Fruit fly (Drosophila melanogaster) whole organism, embryonic: ENCODE data around the gene aph-1.

Experiments used
- BEAF-32 ChIP-seq: fragments of 200-800 bp; sonication (Bioruptor generic); optimal IDR thresholded peaks from 3 replicates; lab custom pipeline; 2017; ENCODE audit warnings: missing biosample characterization, missing genetic modification characterization, mild to moderate bottlenecking, moderate library complexity, missing genetic modification reagents
- Bdp1 ChIP-seq: fragments of 200-800 bp; sonication (Bioruptor generic); optimal IDR thresholded peaks from 3 replicates; lab custom pipeline; 2016; ENCODE audit warnings: missing biosample characterization, missing genetic modification characterization
- CG10431 ChIP-seq: fragments of 200-800 bp; sonication (Bioruptor generic); optimal IDR thresholded peaks from 3 replicates; lab custom pipeline; 2018; ENCODE audit warnings: missing biosample characterization, mild to moderate bottlenecking, missing genetic modification characterization
- CG11085 ChIP-seq: fragments of 200-800 bp; sonication (Bioruptor generic); IDR thresholded peaks from 2 replicates; pipeline ENCODE4 v1.3.6; 2022; ENCODE audit warnings: missing biosample characterization, missing genetic modification characterization
- CG12155 ChIP-seq: fragments of 200-800 bp; sonication (Bioruptor generic); optimal IDR thresholded peaks from 3 replicates; lab custom pipeline; 2016; ENCODE audit warnings: missing biosample characterization, missing genetic modification characterization
- CG12769 ChIP-seq: fragments of 200-800 bp; sonication (Bioruptor generic); optimal IDR thresholded peaks from 2 replicates; lab custom pipeline; 2019; ENCODE audit warnings: missing biosample characterization, mild to moderate bottlenecking, missing genetic modification characterization, moderate library complexity
- CG14014 ChIP-seq: fragments of 200-800 bp; sonication (Bioruptor generic); IDR thresholded peaks from 2 replicates; pipeline ENCODE4 v1.3.6; 2022; ENCODE audit warnings: missing biosample characterization, missing genetic modification characterization
- CG14860 ChIP-seq: fragments of 200-800 bp; sonication (Bioruptor generic); IDR thresholded peaks from 3 replicates; pipeline ENCODE4 v1.3.6; 2022; ENCODE audit warnings: missing biosample characterization, missing genetic modification characterization; ENCODE audit not compliant: partially characterized antibody
- CG14965 ChIP-seq: fragments of 200-800 bp; sonication (Bioruptor generic); optimal IDR thresholded peaks from 2 replicates; lab custom pipeline; 2016; ENCODE audit warnings: missing biosample characterization, missing genetic modification characterization, borderline replicate concordance
- CG1832 ChIP-seq: fragments of 200-800 bp; sonication (Bioruptor generic); optimal IDR thresholded peaks from 2 replicates; lab custom pipeline; 2017; ENCODE audit warnings: missing biosample characterization, mild to moderate bottlenecking, missing genetic modification characterization, inconsistent platforms
- CG18476 ChIP-seq: fragments of 200-800 bp; sonication (Bioruptor generic); optimal IDR thresholded peaks from 2 replicates; lab custom pipeline; 2016; ENCODE audit warnings: missing biosample characterization, mild to moderate bottlenecking, missing genetic modification characterization
- CG30020 ChIP-seq: fragments of 200-800 bp; optimal IDR thresholded peaks from 2 replicates; lab custom pipeline; 2019; ENCODE audit warnings: missing biosample characterization, mild to moderate bottlenecking, missing genetic modification characterization, moderate library complexity
- CG3163 ChIP-seq: fragments of 200-800 bp; sonication (Bioruptor generic); optimal IDR thresholded peaks from 3 replicates; lab custom pipeline; 2016; ENCODE audit warnings: missing biosample characterization, missing genetic modification characterization
- CG32532 ChIP-seq: fragments of 200-800 bp; sonication (Bioruptor generic); IDR thresholded peaks from 2 replicates; pipeline ENCODE4 v1.3.6; 2022; ENCODE audit warnings: missing biosample characterization, missing genetic modification characterization
- CG3838 ChIP-seq: fragments of 200-800 bp; sonication (Bioruptor generic); optimal IDR thresholded peaks from 3 replicates; lab custom pipeline; 2016; ENCODE audit warnings: missing biosample characterization, missing genetic modification characterization
- CG43689 ChIP-seq: fragments of 200-800 bp; sonication (Bioruptor generic); IDR thresholded peaks from 2 replicates; pipeline ENCODE4 v1.3.6; 2022; ENCODE audit warnings: missing biosample characterization, missing genetic modification characterization
- CG6272 ChIP-seq: fragments of 200-800 bp; sonication (Bioruptor generic); IDR thresholded peaks from 2 replicates; pipeline ENCODE4 v1.3.6; 2022; ENCODE audit warnings: missing biosample characterization, missing genetic modification characterization
- CG7786 ChIP-seq: fragments of 200-800 bp; sonication (Bioruptor generic); optimal IDR thresholded peaks from 2 replicates; lab custom pipeline; 2016; ENCODE audit warnings: missing biosample characterization, missing genetic modification characterization
- CG9437 ChIP-seq: fragments of 200-800 bp; sonication (Bioruptor generic); optimal IDR thresholded peaks from 2 replicates; lab custom pipeline; 2018; ENCODE audit warnings: missing biosample characterization, mild to moderate bottlenecking, missing genetic modification characterization
- CG9727 ChIP-seq: fragments of 200-800 bp; sonication (Bioruptor generic); optimal IDR thresholded peaks from 3 replicates; lab custom pipeline; 2017; ENCODE audit warnings: missing biosample characterization, mild to moderate bottlenecking, missing genetic modification characterization
- Camta ChIP-seq: fragments of 200-800 bp; sonication (Bioruptor generic); optimal IDR thresholded peaks from 2 replicates; lab custom pipeline; 2016; ENCODE audit warnings: missing biosample characterization, missing genetic modification characterization
- Drgx ChIP-seq: fragments of 200-800 bp; sonication (Bioruptor generic); IDR thresholded peaks from 2 replicates; pipeline ENCODE4 v1.3.6; 2022; ENCODE audit warnings: missing biosample characterization, missing genetic modification characterization
- Fer2 ChIP-seq: fragments of 200-800 bp; sonication (Bioruptor generic); optimal IDR thresholded peaks from 2 replicates; lab custom pipeline; 2018; ENCODE audit warnings: missing biosample characterization, mild to moderate bottlenecking, missing genetic modification characterization, moderate library complexity
- Hey ChIP-seq: fragments of 200-800 bp; sonication (Bioruptor generic); optimal IDR thresholded peaks from 3 replicates; lab custom pipeline; 2018; ENCODE audit warnings: missing biosample characterization, mild to moderate bottlenecking, missing genetic modification characterization
- Kr ChIP-seq: fragments of 200-800 bp; sonication (Bioruptor generic); optimal IDR thresholded peaks from 2 replicates; lab custom pipeline; 2017; ENCODE audit warnings: missing biosample characterization, mild to moderate bottlenecking, missing genetic modification characterization
- Meics ChIP-seq: fragments of 200-800 bp; sonication (Bioruptor generic); optimal IDR thresholded peaks from 2 replicates; lab custom pipeline; 2017; ENCODE audit warnings: missing biosample characterization, mild to moderate bottlenecking, missing genetic modification characterization
- Nf-YB ChIP-seq: fragments of 200-800 bp; sonication (Bioruptor generic); optimal IDR thresholded peaks from 3 replicates; lab custom pipeline; 2019; ENCODE audit warnings: missing biosample characterization, mild to moderate bottlenecking, missing genetic modification characterization, moderate library complexity
- Oli ChIP-seq: fragments of 200-800 bp; sonication (Bioruptor generic); optimal IDR thresholded peaks from 2 replicates; lab custom pipeline; 2018; ENCODE audit warnings: missing biosample characterization, mild to moderate bottlenecking, missing genetic modification characterization, moderate library complexity
- Opbp ChIP-seq: fragments of 200-800 bp; sonication (Bioruptor generic); IDR thresholded peaks from 3 replicates; pipeline ENCODE4 v1.3.6; 2022; ENCODE audit warnings: missing biosample characterization, missing genetic modification characterization; ENCODE audit not compliant: partially characterized antibody
- Ravus ChIP-seq: fragments of 200-800 bp; sonication (Bioruptor generic); IDR thresholded peaks from 2 replicates; pipeline ENCODE4 v1.3.6; 2022; ENCODE audit warnings: missing biosample characterization, missing genetic modification characterization
- Vsx1 ChIP-seq: fragments of 200-800 bp; sonication (Bioruptor generic); optimal IDR thresholded peaks from 2 replicates; lab custom pipeline; 2017; ENCODE audit warnings: missing biosample characterization, mild to moderate bottlenecking, missing genetic modification characterization, missing genetic modification reagents
- al ChIP-seq: fragments of 200-800 bp; sonication (Bioruptor generic); IDR thresholded peaks from 2 replicates; pipeline ENCODE4 v1.3.6; 2022; ENCODE audit warnings: missing biosample characterization, missing genetic modification characterization
- ase ChIP-seq: fragments of 200-800 bp; sonication (Bioruptor generic); IDR thresholded peaks from 3 replicates; pipeline ENCODE4 v1.3.6; 2022; ENCODE audit warnings: missing biosample characterization, missing genetic modification characterization
- cad ChIP-seq: fragments of >200 bp; optimal IDR thresholded peaks from 2 replicates; lab custom pipeline; 2017; ENCODE audit warnings: missing biosample characterization, missing genetic modification characterization
- danr ChIP-seq: fragments of 200-800 bp; sonication (Bioruptor generic); IDR thresholded peaks from 2 replicates; pipeline ENCODE4 v1.3.6; 2022; ENCODE audit warnings: missing biosample characterization, missing genetic modification characterization
- emc ChIP-seq: fragments of 200-800 bp; sonication (Bioruptor generic); optimal IDR thresholded peaks from 2 replicates; lab custom pipeline; 2016; ENCODE audit warnings: missing biosample characterization, missing genetic modification characterization
- ewg ChIP-seq: fragments of 200-800 bp; sonication (Bioruptor generic); optimal IDR thresholded peaks from 3 replicates; lab custom pipeline; 2017; ENCODE audit warnings: mild to moderate bottlenecking, missing biosample characterization, missing genetic modification reagents, missing genetic modification characterization
- fd102C ChIP-seq: fragments of 200-800 bp; sonication (Bioruptor generic); optimal IDR thresholded peaks from 2 replicates; lab custom pipeline; 2018; ENCODE audit warnings: missing biosample characterization, mild to moderate bottlenecking, missing genetic modification characterization, moderate library complexity
- fu2 ChIP-seq: fragments of 200-800 bp; sonication (Bioruptor generic); optimal IDR thresholded peaks from 2 replicates; lab custom pipeline; 2016; ENCODE audit warnings: missing biosample characterization, missing genetic modification characterization
- gce ChIP-seq: fragments of 200-800 bp; sonication (Bioruptor generic); IDR thresholded peaks from 3 replicates; pipeline ENCODE4 v1.3.6; 2022; ENCODE audit warnings: missing biosample characterization, missing genetic modification characterization
- gem ChIP-seq: fragments of 200-800 bp; sonication (Bioruptor generic); optimal IDR thresholded peaks from 2 replicates; lab custom pipeline; 2019; ENCODE audit warnings: missing biosample characterization, mild to moderate bottlenecking, missing genetic modification characterization, moderate library complexity
- hth ChIP-seq: fragments of >200 bp; optimal IDR thresholded peaks from 2 replicates; lab custom pipeline; 2017; ENCODE audit warnings: inconsistent platforms
- ken ChIP-seq: fragments of 200-800 bp; sonication (Bioruptor generic); IDR thresholded peaks from 3 replicates; pipeline ENCODE4 v1.3.6; 2022; ENCODE audit warnings: missing biosample characterization, missing genetic modification characterization
- klu ChIP-seq: fragments of 200-800 bp; sonication (Bioruptor generic); IDR thresholded peaks from 2 replicates; pipeline ENCODE4 v1.3.6; 2022; ENCODE audit warnings: missing biosample characterization, missing genetic modification characterization
- lab ChIP-seq: fragments of 200-800 bp; sonication (Bioruptor generic); optimal IDR thresholded peaks from 3 replicates; lab custom pipeline; 2017; ENCODE audit warnings: missing biosample characterization, missing genetic modification characterization, mild to moderate bottlenecking, moderate library complexity, missing genetic modification reagents
- onecut ChIP-seq: fragments of 200-800 bp; sonication (Bioruptor generic); IDR thresholded peaks from 2 replicates; pipeline ENCODE4 v1.3.6; 2022; ENCODE audit warnings: missing biosample characterization, missing genetic modification characterization
- pb ChIP-seq: fragments of 200-800 bp; sonication (Bioruptor generic); optimal IDR thresholded peaks from 3 replicates; lab custom pipeline; 2016; ENCODE audit warnings: missing biosample characterization, missing genetic modification characterization
- phol ChIP-seq: fragments of 200-800 bp; sonication (Bioruptor generic); optimal IDR thresholded peaks from 3 replicates; lab custom pipeline; 2018; ENCODE audit warnings: missing biosample characterization, mild to moderate bottlenecking, missing genetic modification characterization, moderate library complexity
- pum ChIP-seq: fragments of 200-800 bp; sonication (Bioruptor generic); optimal IDR thresholded peaks from 2 replicates; lab custom pipeline; 2016; ENCODE audit warnings: missing biosample characterization, missing genetic modification characterization
- sens-2 ChIP-seq: fragments of 200-800 bp; sonication (Bioruptor generic); IDR thresholded peaks from 2 replicates; pipeline ENCODE4 v1.3.6; 2022; ENCODE audit warnings: missing biosample characterization, missing genetic modification characterization
- so ChIP-seq: fragments of 200-800 bp; sonication (Bioruptor generic); IDR thresholded peaks from 3 replicates; pipeline ENCODE4 v1.3.6; 2022; ENCODE audit warnings: missing biosample characterization, missing genetic modification characterization

aph-1 gene

dm6 chr2L:2751904-2752459 lies 14.1 kb upstream of the aph-1 start, which contains the start of gene Bacc (continued):
- TF ChIP-seq BEAF-32 (GFP tag; lab: Kevin White, UChicago) (no peak), CG3163 (GFP tag; lab: Kevin White, UChicago) (peak; percentile 67), CG6272 (GFP tag; lab: Robert Waterston, UW) (peak; percentile 50), fd102C (no peak), Ravus (GFP tag; lab: Robert Waterston, UW) (no peak), fu2 (GFP tag; lab: Kevin White, UChicago) (peak; percentile 87), CG1832 (GFP tag; lab: Kevin White, UChicago) (no peak), al (GFP tag; lab: Robert Waterston, UW) (no peak), Nf-YB (GFP tag; lab: Kevin White, UChicago) (peak; percentile 61), Camta (GFP tag; lab: Kevin White, UChicago) (peak; percentile 86), Kr (GFP tag; lab: Kevin White, UChicago) (no peak), CG9727 (GFP tag; lab: Kevin White, UChicago) (peak; percentile 91), Drgx (no peak), CG3838 (peak; percentile 64), gce (no peak), ase (GFP tag; lab: Robert Waterston, UW) (no peak), CG14860 (GFP tag; lab: Robert Waterston, UW) (no peak), Vsx1 (peak; percentile 75), CG14965 (GFP tag; lab: Kevin White, UChicago) (peak; percentile 36), CG30020 (tag; lab: Kevin White, UChicago) (peak; percentile 26), CG7786 (GFP tag; lab: Kevin White, UChicago) (peak; percentile 93), phol (tag; lab: Kevin White, UChicago) (peak; percentile 89), CG14014 (GFP tag; lab: Robert Waterston, UW) (no peak), Bdp1 (GFP tag; lab: Kevin White, UChicago) (peak; percentile 69), CG18476 (GFP tag; lab: Kevin White, UChicago) (peak; percentile 80), ken (GFP tag; lab: Robert Waterston, UW) (no peak), emc (GFP tag; lab: Kevin White, UChicago) (peak; percentile 73), CG12769 (tag; lab: Kevin White, UChicago) (peak; percentile 88), so (GFP tag; lab: Robert Waterston, UW) (no peak), klu (GFP tag; lab: Robert Waterston, UW) (no peak), danr (GFP tag; lab: Robert Waterston, UW) (no peak), Meics (peak; percentile 94), CG10431 (GFP tag; lab: Kevin White, UChicago) (peak; percentile 70), pb (GFP tag; lab: Kevin White, UChicago) (peak; percentile 70), lab (peak; percentile 92), CG9437 (GFP tag; lab: Kevin White, UChicago) (peak; percentile 90), Opbp (GFP tag; lab: Robert Waterston, UW) (no peak), CG43689 (GFP tag; lab: Robert Waterston, UW) (no peak), Fer2 (peak; percentile 70), ewg (GFP tag; lab: Kevin White, UChicago) (peak; percentile 33), CG12155 (peak; percentile 84), hth (lab: Kevin White, UChicago) (no peak), gem (peak; percentile 91), Hey (tag; lab: Kevin White, UChicago) (peak; percentile 59), CG11085 (GFP tag; lab: Robert Waterston, UW) (no peak), pum (peak; percentile 70), sens-2 (GFP tag; lab: Robert Waterston, UW) (no peak), Oli (tag; lab: Kevin White, UChicago) (peak; percentile 93), cad (GFP tag; lab: Kevin White, UChicago) (no peak), CG32532 (GFP tag; lab: Robert Waterston, UW) (no peak), onecut (GFP tag; lab: Robert Waterston, UW) (peak; percentile 65; the same call in 1 of the 2 replicates)
